Worm (Caenorhabditis elegans) whole organism, mixed stage, embryonic: Measurements from ENCODE around the gene Y22D7AL.1.

ENCODE experiments used
- bed-3 ChIP-seq: fragments of 200-800 bp; sonication (Bioruptor generic); optimal IDR thresholded peaks from 3 replicates; lab custom pipeline; 2018; ENCODE audit warnings: mild to moderate bottlenecking, missing genetic modification characterization, moderate library complexity, missing compliant biosample characterization
- ceh-83 ChIP-seq: fragments of 200-800 bp; sonication (Bioruptor generic); optimal IDR thresholded peaks from 2 replicates; lab custom pipeline; 2018; ENCODE audit warnings: mild to moderate bottlenecking, missing genetic modification characterization, missing compliant biosample characterization
- hlh-1 ChIP-seq: fragments of 150-350 bp; optimal IDR thresholded peaks from 2 replicates; lab custom pipeline; 2014; ENCODE audit warnings: missing biosample characterization, missing genetic modification reagents, missing genetic modification characterization
- mls-2 ChIP-seq: sonication (generic microtip); optimal IDR thresholded peaks from 2 replicates; lab custom pipeline; 2016; ENCODE audit warnings: mild to moderate bottlenecking, missing genetic modification characterization, moderate library complexity, missing compliant biosample characterization
- nhr-12 ChIP-seq: fragments of 150-350 bp; optimal IDR thresholded peaks from 2 replicates; lab custom pipeline; 2014; ENCODE audit warnings: missing biosample characterization, missing genetic modification characterization
- nhr-28 ChIP-seq: fragments of 150-350 bp; optimal IDR thresholded peaks from 2 replicates; lab custom pipeline; 2014; ENCODE audit warnings: missing biosample characterization, missing genetic modification characterization
- zip-8 ChIP-seq: fragments of 150-350 bp; optimal IDR thresholded peaks from 2 replicates; lab custom pipeline; 2014; ENCODE audit warnings: missing biosample characterization, missing genetic modification characterization
- ztf-11 ChIP-seq: fragments of 150-350 bp; optimal IDR thresholded peaks from 2 replicates; lab custom pipeline; 2014; ENCODE audit warnings: missing biosample characterization, missing genetic modification characterization

Y22D7AL.1 gene

DNA sequence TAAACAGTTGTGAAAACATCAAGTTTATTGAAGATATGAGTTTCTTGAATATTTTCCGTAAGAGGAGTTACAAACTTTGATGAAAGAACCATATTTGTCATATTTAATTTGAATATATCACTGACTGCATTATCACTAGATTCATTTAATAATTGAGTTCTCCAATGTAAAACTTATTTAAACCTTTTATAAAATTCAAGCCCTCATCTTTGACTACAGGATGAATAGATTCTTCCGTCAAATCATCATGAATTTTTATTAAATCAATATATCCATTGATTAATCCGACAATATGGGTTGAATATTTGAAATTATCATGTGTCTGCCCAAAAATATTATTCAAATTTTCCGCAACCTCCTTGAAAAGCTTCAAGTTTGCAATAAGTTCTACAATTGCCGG lies 35.7 kb downstream of the Y22D7AL.1 start, which contains the start of gene Y22D7AR.7:
Gene Y22D7AR.7, minus strand, starts transcription at position 101 of the 400 bp plus-strand sequence.
- TF ChIP-seq nhr-28 (tag; lab: Kevin White, UChicago): no peak
- TF ChIP-seq ceh-83 (GFP tag; lab: Kevin White, UChicago): no peak
- TF ChIP-seq hlh-1 (tag; lab: Kevin White, UChicago): no peak

ce11 chrIII:1689927-1690326 lies 37.6 kb downstream of the Y22D7AL.1 start, which contains the start of gene Y22D7AR.14:
Y22D7AR.14 (minus strand) TSS chrIII:1690027.
- TF ChIP-seq zip-8 (tag; lab: Kevin White, UChicago) (no peak), nhr-12 (no peak), bed-3 (GFP tag; lab: Kevin White, UChicago) (no peak), ztf-11 (tag; lab: Kevin White, UChicago) (no peak)

DNA sequence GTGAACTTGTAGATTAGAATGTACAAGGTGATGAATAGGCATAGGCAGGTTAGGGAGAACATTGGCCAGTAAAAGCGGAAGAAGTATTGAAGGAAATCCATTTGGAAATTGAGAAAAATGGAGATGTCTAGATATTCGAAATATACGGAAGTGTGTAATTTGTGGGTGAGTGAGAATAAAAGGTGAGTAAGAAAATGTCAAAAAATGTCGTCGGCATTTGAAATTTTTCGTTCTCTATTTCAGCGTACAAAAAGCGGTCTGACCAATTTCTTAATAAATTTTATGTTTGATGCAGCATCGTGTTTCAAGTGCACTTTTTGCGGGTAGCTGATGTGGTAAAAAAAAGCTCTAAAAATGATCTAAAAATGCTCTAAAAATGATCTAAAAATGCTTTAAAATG lies 42.7 kb downstream of the Y22D7AL.1 start, which contains the start of gene srd-64:
Gene srd-64, minus strand, starts transcription at position 101 of the 400 bp plus-strand sequence.
- TF ChIP-seq mls-2 (tag; lab: Kevin White, UChicago): no peak

- TF ChIP-seq nhr-12 (no peak), mls-2 (tag; lab: Kevin White, UChicago) (no peak)
- TF ChIP-seq, all 35 proteins: peak for 0
Observed at ce11 chrIII:1698842-1699241, 46.6 kb downstream of the Y22D7AL.1 start, which contains the start of gene fbxa-74. fbxa-74 (minus strand) TSS chrIII:1698986.
